Worm (Caenorhabditis elegans) whole organism, L3 larva: ENCODE measurements around the gene cng-3.

ENCODE experiments used
- ZK546.5 ChIP-seq: sonication (generic microtip); optimal IDR thresholded peaks from 2 replicates; lab custom pipeline; 2017; ENCODE audit warnings: missing biosample characterization, missing genetic modification characterization
- aly-2 ChIP-seq: fragments of 150-350 bp; optimal IDR thresholded peaks from 2 replicates; lab custom pipeline; 2014; ENCODE audit warnings: missing biosample characterization, missing genetic modification characterization
- fos-1 ChIP-seq: fragments of 150-350 bp; optimal IDR thresholded peaks from 2 replicates; lab custom pipeline; 2014; ENCODE audit warnings: missing biosample characterization, missing genetic modification characterization
- jun-1 ChIP-seq: fragments of 150-350 bp; optimal IDR thresholded peaks from 2 replicates; lab custom pipeline; 2014; ENCODE audit warnings: missing biosample characterization, missing genetic modification reagents, missing genetic modification characterization
- lin-39 ChIP-seq: fragments of 150-350 bp; optimal IDR thresholded peaks from 2 replicates; lab custom pipeline; 2018; ENCODE audit warnings: missing biosample characterization, missing genetic modification reagents, missing genetic modification characterization
- mdl-1 ChIP-seq: fragments of 150-350 bp; optimal IDR thresholded peaks from 2 replicates; lab custom pipeline; 2014; ENCODE audit warnings: missing biosample characterization, missing genetic modification characterization
- nhr-237 ChIP-seq: fragments of 150-350 bp; optimal IDR thresholded peaks from 2 replicates; lab custom pipeline; 2014; ENCODE audit warnings: missing biosample characterization, missing genetic modification characterization
- nhr-43 ChIP-seq: sonication (generic microtip); optimal IDR thresholded peaks from 2 replicates; lab custom pipeline; 2016; ENCODE audit warnings: mild to moderate bottlenecking, missing genetic modification characterization, missing compliant biosample characterization; ENCODE audit not compliant: poor library complexity, severe bottlenecking
- skn-1 ChIP-seq: fragments of 150-350 bp; optimal IDR thresholded peaks from 2 replicates; lab custom pipeline; 2014; ENCODE audit warnings: missing biosample characterization, missing genetic modification characterization

DNA sequence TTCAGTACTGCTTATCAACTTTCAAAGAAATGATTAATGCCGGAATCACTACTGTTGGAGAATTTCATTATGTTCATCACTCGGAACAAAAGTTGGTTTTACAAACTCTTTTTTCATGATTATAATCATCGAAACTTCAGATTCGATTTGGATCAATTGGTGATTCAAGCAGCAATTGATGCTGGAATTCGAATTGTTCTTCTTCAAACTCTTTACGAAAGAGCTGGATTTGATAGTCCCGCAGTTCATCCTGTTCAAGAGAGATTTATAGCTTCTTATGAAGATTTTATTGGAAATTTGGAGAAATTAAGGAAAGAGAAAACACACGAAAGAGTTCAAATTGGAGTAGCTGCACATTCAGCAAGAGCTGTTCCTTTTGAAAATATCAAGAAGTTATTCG lies 29.0 kb downstream of the cng-3 start:
- TF ChIP-seq jun-1 (tag; lab: Kevin White, UChicago) (no peak), mdl-1 (tag; lab: Kevin White, UChicago) (no peak), ZK546.5 (tag; lab: Kevin White, UChicago) (no peak), nhr-43 (tag; lab: Kevin White, UChicago) (no peak), nhr-237 (tag; lab: Kevin White, UChicago) (no peak), skn-1 (no peak), lin-39 (tag; lab: Kevin White, UChicago) (no peak), fos-1 (tag; lab: Kevin White, UChicago) (no peak), aly-2 (tag; lab: Kevin White, UChicago) (no peak)
